Worm (Caenorhabditis elegans) whole organism, L1 larva: Measurements from ENCODE around the gene ins-15.

Source experiments
- C34B4.2 ChIP-seq: sonication (generic microtip); optimal IDR thresholded peaks from 2 replicates; lab custom pipeline; 2017; ENCODE audit warnings: mild to moderate bottlenecking, missing genetic modification characterization, missing compliant biosample characterization
- F16B12.6 ChIP-seq: fragments of 150-350 bp; optimal IDR thresholded peaks from 2 replicates; lab custom pipeline; 2014; ENCODE audit warnings: missing biosample characterization, missing genetic modification characterization
- aha-1 ChIP-seq: fragments of 150-350 bp; optimal IDR thresholded peaks from 2 replicates; lab custom pipeline; 2014; ENCODE audit warnings: missing biosample characterization, missing genetic modification characterization
- ceh-63 ChIP-seq: fragments of 200-800 bp; sonication (Bioruptor generic); optimal IDR thresholded peaks from 2 replicates; lab custom pipeline; 2018; ENCODE audit warnings: mild to moderate bottlenecking, missing genetic modification characterization, missing compliant biosample characterization
- ceh-82 ChIP-seq, 3 experiments: fragments of 150-350 bp in 1 of 3; sonication (generic microtip) in 2 of 3; optimal IDR thresholded peaks; 2 replicates each; lab custom pipeline; 2014 to 2017; ENCODE audit warnings: missing biosample characterization in 3 of 3, missing genetic modification characterization in 3 of 3
- ces-1 ChIP-seq: fragments of 150-350 bp; optimal IDR thresholded peaks from 2 replicates; lab custom pipeline; 2014; ENCODE audit warnings: missing biosample characterization, missing genetic modification reagents, missing genetic modification characterization
- efl-1 ChIP-seq, 4 experiments: fragments of 150-350 bp; optimal IDR thresholded peaks in 3 of 4; peaks in 1 of 4; 1 replicate in 1 of 4; 2 replicates in 3 of 4; lab custom pipeline; 2014; ENCODE audit warnings: missing biosample characterization in 2 of 4, missing genetic modification characterization in 2 of 4, missing genetic modification reagents in 2 of 4
- elt-2 ChIP-seq: sonication (generic microtip); optimal IDR thresholded peaks from 2 replicates; lab custom pipeline; 2016; ENCODE audit warnings: missing genetic modification characterization, mild to moderate bottlenecking, inconsistent platforms, missing compliant biosample characterization, missing genetic modification reagents
- elt-3 ChIP-seq, 6 experiments: fragments of 150-350 bp in 1 of 6; sonication (generic microtip); optimal IDR thresholded peaks; 2 replicates each; lab custom pipeline; 2017 to 2018; ENCODE audit warnings: missing biosample characterization in 6 of 6, missing genetic modification characterization in 6 of 6, inconsistent platforms in 1 of 6
- ets-5 ChIP-seq: fragments of 200-800 bp; sonication (Bioruptor generic); IDR thresholded peaks from 2 replicates; pipeline ENCODE4 v1.3.6; 2022; ENCODE audit warnings: missing genetic modification characterization, missing compliant biosample characterization
- grh-1 ChIP-seq: fragments of 200-800 bp; sonication (Bioruptor generic); IDR thresholded peaks from 2 replicates; pipeline ENCODE4 v1.3.6; 2022; ENCODE audit warnings: missing genetic modification reagents, missing genetic modification characterization, missing compliant biosample characterization
- hlh-4 ChIP-seq: sonication (generic microtip); optimal IDR thresholded peaks from 2 replicates; lab custom pipeline; 2016; ENCODE audit warnings: mild to moderate bottlenecking, missing genetic modification characterization, missing compliant biosample characterization
- nhr-20 ChIP-seq: sonication (generic microtip); optimal IDR thresholded peaks from 2 replicates; lab custom pipeline; 2016; ENCODE audit warnings: mild to moderate bottlenecking, missing genetic modification characterization, missing compliant biosample characterization
- pag-3 ChIP-seq: sonication (generic microtip); optimal IDR thresholded peaks from 2 replicates; lab custom pipeline; 2017; ENCODE audit warnings: missing genetic modification characterization, mild to moderate bottlenecking, missing compliant biosample characterization, antibody characterized with exemption, borderline replicate concordance; ENCODE audit not compliant: insufficient read depth
- pqm-1 ChIP-seq: sonication (generic microtip); optimal IDR thresholded peaks from 3 replicates; lab custom pipeline; 2017; ENCODE audit warnings: missing biosample characterization, missing genetic modification characterization
- snpc-4 ChIP-seq: fragments of 150-350 bp; optimal IDR thresholded peaks from 2 replicates; lab custom pipeline; 2014; ENCODE audit warnings: missing biosample characterization, missing genetic modification characterization
- snu-23 ChIP-seq: sonication (generic microtip); optimal IDR thresholded peaks from 2 replicates; lab custom pipeline; 2016; ENCODE audit warnings: missing genetic modification characterization, missing compliant biosample characterization
- zip-4 ChIP-seq: fragments of 200-800 bp; sonication (Bioruptor generic); optimal IDR thresholded peaks from 2 replicates; lab custom pipeline; 2018; ENCODE audit warnings: mild to moderate bottlenecking, missing genetic modification characterization, moderate library complexity, missing compliant biosample characterization

ins-15 gene

DNA sequence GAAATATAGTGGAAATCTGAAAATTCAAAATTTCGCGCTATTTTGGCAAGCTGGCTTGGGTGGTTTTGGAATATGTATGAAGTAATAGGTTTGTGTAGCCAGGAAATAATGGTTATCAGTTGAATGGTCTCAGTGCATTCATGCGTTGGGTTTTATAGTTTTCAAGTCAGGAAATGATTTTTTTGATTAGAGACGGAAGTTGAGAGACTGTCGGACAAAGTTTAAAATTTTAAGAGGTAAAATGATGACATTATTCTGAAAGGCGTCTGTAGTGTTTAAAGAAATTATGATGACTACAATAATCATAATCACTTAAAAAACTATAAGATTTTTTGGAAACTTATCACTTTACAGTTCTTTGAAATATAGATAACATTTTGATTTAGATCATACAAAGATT, 43.1 kb downstream of the ins-15 start, which contains the start of gene C18H9.6:
Gene C18H9.6 (minus strand): TSS at position 129 of the 400 bp plus-strand sequence.
- TF ChIP-seq elt-2 (tag; lab: Kevin White, UChicago) (peak; percentile 86), aha-1 (tag; lab: Kevin White, UChicago) (no peak), ceh-63 (GFP tag; lab: Kevin White, UChicago) (no peak), snu-23 (GFP tag; lab: Kevin White, UChicago) (no peak)

DNA sequence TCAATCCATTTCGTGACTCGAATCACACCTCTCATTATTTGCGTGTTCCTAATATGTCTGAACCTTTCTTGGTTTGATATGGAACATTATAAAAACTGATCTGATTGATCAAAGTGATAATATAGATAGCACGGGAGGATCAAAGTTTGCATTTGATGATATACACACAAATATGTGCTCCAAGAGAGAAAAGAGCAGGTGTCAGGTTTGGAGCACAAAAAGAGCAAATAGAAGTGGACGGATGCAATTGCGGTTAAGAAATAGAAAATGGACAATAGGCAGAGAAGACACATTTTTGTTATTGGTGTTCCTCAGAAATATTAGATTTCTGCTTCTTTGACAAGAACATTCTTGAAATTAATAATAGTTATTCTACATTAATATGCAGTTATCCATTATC, 45.8 kb downstream of the ins-15 start, which contains the start of gene C18H9.1:
Gene C18H9.1 (plus strand): TSS at position 301 of the 400 bp plus-strand sequence.
- TF ChIP-seq F16B12.6 (tag; lab: Kevin White, UChicago) = no peak
- TF ChIP-seq C34B4.2 = no peak
- no peak for TF ChIP-seq zip-4
- no peak for TF ChIP-seq ces-1 (GFP tag; lab: Kevin White, UChicago)
- TF ChIP-seq grh-1 (GFP tag; lab: Robert Waterston, UW) = no peak
- TF ChIP-seq snpc-4 (tag; lab: Kevin White, UChicago) = no peak
- no peak for TF ChIP-seq elt-2 (tag; lab: Kevin White, UChicago)
- no peak for TF ChIP-seq ets-5 (GFP tag; lab: Robert Waterston, UW)
- no peak for TF ChIP-seq ceh-82 (tag; optimal IDR thresholded peaks at IDR 0.05; lab: Kevin White, UChicago)
- no peak for TF ChIP-seq hlh-4 (tag; lab: Kevin White, UChicago)
- TF ChIP-seq pag-3 (tag; lab: Kevin White, UChicago) = no peak
- TF ChIP-seq efl-1 (optimal IDR thresholded peaks at IDR 0.05; lab: Kevin White, UChicago) = no peak
- TF ChIP-seq efl-1 (GFP tag; optimal IDR thresholded peaks at IDR 0.05 in 1 of 2; lab: Kevin White, UChicago) = no peak

DNA sequence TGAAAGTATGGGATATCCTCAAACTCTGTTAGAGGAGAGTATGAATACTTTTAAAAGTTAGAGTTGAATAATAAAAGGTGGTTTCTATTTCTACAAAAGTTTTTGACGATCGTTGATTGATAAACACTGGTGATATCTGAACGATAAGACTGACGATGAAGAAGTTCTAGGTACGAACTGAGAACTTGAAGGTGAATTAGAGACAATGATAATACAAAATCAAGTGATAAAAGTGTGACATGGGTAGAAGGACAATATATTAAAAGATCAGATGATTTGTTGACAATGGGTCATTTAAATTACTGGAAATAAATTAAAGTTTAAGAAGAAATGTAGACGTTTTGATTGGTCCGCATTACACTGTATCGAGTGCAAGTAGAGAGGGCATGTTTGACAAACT, 49.2 kb downstream of the ins-15 start, which contains the start of gene C18H9.5:
Gene C18H9.5 (minus strand): TSS at position 179 of the 400 bp plus-strand sequence.
- TF ChIP-seq pqm-1 (tag; lab: Kevin White, UChicago) = no peak
- TF ChIP-seq elt-3 (tag; optimal IDR thresholded peaks at IDR 0.05; lab: Kevin White, UChicago) = peak in 1 of 6 experiments; percentile 7
- TF ChIP-seq nhr-20 (tag; lab: Kevin White, UChicago) = peak; percentile 5
